Worm (Caenorhabditis elegans) whole organism, L4 larva: ENCODE results near the gene ints-5.

Experiments used
- aha-1 ChIP-seq: fragments of 150-350 bp; peaks from one replicate; lab custom pipeline; 2014; ENCODE audit warnings: missing biosample characterization, missing genetic modification characterization
- jun-1 ChIP-seq: fragments of 150-350 bp; optimal IDR thresholded peaks from 2 replicates; lab custom pipeline; 2014; ENCODE audit warnings: missing biosample characterization, missing genetic modification reagents, missing genetic modification characterization

DNA sequence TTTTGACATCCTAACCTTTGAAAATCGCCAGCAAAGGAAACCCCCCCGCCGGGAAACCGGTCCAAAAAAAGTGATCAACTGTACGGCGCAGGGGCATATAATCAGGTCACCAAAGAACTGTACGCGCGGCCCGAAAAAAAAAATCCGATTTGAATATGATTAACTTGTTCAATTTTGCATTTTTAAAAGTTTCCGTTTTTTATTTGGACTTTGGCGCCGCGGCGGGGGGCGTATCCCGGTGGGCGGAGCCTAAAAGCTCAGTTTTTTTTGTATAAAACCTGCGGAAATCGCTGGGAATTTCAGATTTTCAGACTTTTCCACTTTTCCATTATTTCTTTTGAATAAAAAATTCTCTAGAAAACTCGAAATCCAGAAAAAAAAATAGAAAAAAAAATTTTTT lies 9.3 kb upstream of the ints-5 start, which contains the start of gene hmit-1.2:
- TF ChIP-seq aha-1 (tag; lab: Kevin White, UChicago) (no peak), jun-1 (tag; lab: Kevin White, UChicago) (no peak)
